Worm (Caenorhabditis elegans) whole organism, young adult: ENCODE results near the gene R02F2.7.

Source experiments
- F37B4.10 ChIP-seq: fragments of 200-800 bp; sonication (Bioruptor generic); IDR thresholded peaks from 2 replicates; pipeline ENCODE4 v1.3.6; 2022; ENCODE audit warnings: missing genetic modification characterization, missing compliant biosample characterization
- T07F8.4 ChIP-seq: sonication (generic microtip); optimal IDR thresholded peaks from 2 replicates; lab custom pipeline; 2016; ENCODE audit warnings: mild to moderate bottlenecking, missing genetic modification characterization, moderate library complexity, missing compliant biosample characterization
- Y53G8AR.9 ChIP-seq: fragments of 200-800 bp; sonication (Bioruptor generic); conservative IDR thresholded peaks from 2 replicates; pipeline ENCODE4 v1.3.6; 2022; ENCODE audit warnings: missing genetic modification reagents, missing genetic modification characterization, missing compliant biosample characterization
- Y67H2A.10 ChIP-seq: fragments of 200-800 bp; sonication (Bioruptor generic); conservative IDR thresholded peaks from 2 replicates; pipeline ENCODE4 v1.3.6; 2022; ENCODE audit warnings: missing genetic modification reagents, missing genetic modification characterization, missing compliant biosample characterization
- Y95B8A.8 ChIP-seq: fragments of 200-800 bp; sonication (Bioruptor generic); IDR thresholded peaks from 2 replicates; pipeline ENCODE4 v1.3.6; 2022; ENCODE audit warnings: missing genetic modification reagents, missing genetic modification characterization, missing compliant biosample characterization
- ama-1 ChIP-seq, 3 experiments: fragments of 150-350 bp in 1 of 3; sonication (generic microtip) in 2 of 3; optimal IDR thresholded peaks; 2 replicates each; lab custom pipeline; 2014 to 2018; ENCODE audit warnings: missing biosample characterization in 2 of 3, missing genetic modification characterization in 2 of 3, missing genetic modification reagents in 2 of 3
- aptf-3 ChIP-seq: fragments of 200-800 bp; sonication (Bioruptor generic); IDR thresholded peaks from 2 replicates; pipeline ENCODE4 v1.3.6; 2022; ENCODE audit warnings: missing genetic modification characterization, missing compliant biosample characterization
- atf-7 ChIP-seq: sonication (generic microtip); optimal IDR thresholded peaks from 2 replicates; lab custom pipeline; 2017; ENCODE audit warnings: mild to moderate bottlenecking, missing genetic modification characterization, missing compliant biosample characterization
- attf-3 ChIP-seq: fragments of 200-800 bp; sonication (Bioruptor generic); conservative IDR thresholded peaks from 2 replicates; pipeline ENCODE4 v1.3.6; 2022; ENCODE audit warnings: missing genetic modification reagents, missing genetic modification characterization, missing compliant biosample characterization
- attf-5 ChIP-seq: fragments of 200-800 bp; sonication (Bioruptor generic); optimal IDR thresholded peaks from 2 replicates; lab custom pipeline; 2018; ENCODE audit warnings: mild to moderate bottlenecking, missing genetic modification characterization, missing compliant biosample characterization
- attf-6 ChIP-seq: fragments of 200-800 bp; sonication (Bioruptor generic); IDR thresholded peaks from 2 replicates; pipeline ENCODE4 v1.3.6; 2022; ENCODE audit warnings: missing genetic modification reagents, missing genetic modification characterization, missing compliant biosample characterization
- bed-2 ChIP-seq: fragments of 200-800 bp; sonication (Bioruptor generic); IDR thresholded peaks from 2 replicates; pipeline ENCODE4 v1.3.6; 2022; ENCODE audit warnings: missing genetic modification reagents, missing genetic modification characterization, missing compliant biosample characterization
- cebp-1 ChIP-seq, 2 experiments: fragments of 200-800 bp in 1 of 2; sonication (Bioruptor generic) in 1 of 2; sonication (generic microtip) in 1 of 2; IDR thresholded peaks in 1 of 2; optimal IDR thresholded peaks in 1 of 2; 2 replicates each; pipeline versions ENCODE4 v1.3.6 to Lab custom; 2017 to 2022; ENCODE audit warnings: missing compliant biosample characterization in 2 of 2, missing genetic modification characterization in 2 of 2, mild to moderate bottlenecking in 1 of 2, missing genetic modification reagents in 1 of 2, moderate library complexity in 1 of 2
- cebp-2 ChIP-seq: fragments of 200-800 bp; sonication (Bioruptor generic); IDR thresholded peaks from 2 replicates; pipeline ENCODE4 v1.3.6; 2022; ENCODE audit warnings: missing genetic modification characterization, missing compliant biosample characterization
- ceh-79 ChIP-seq: sonication (generic microtip); optimal IDR thresholded peaks from 2 replicates; lab custom pipeline; 2017; ENCODE audit warnings: mild to moderate bottlenecking, missing genetic modification characterization, missing compliant biosample characterization
- egl-44 ChIP-seq: fragments of 200-800 bp; sonication (Bioruptor generic); IDR thresholded peaks from 2 replicates; pipeline ENCODE4 v1.3.6; 2022; ENCODE audit warnings: missing genetic modification reagents, missing genetic modification characterization, missing compliant biosample characterization
- ets-4 ChIP-seq: fragments of 200-800 bp; sonication (Bioruptor generic); optimal IDR thresholded peaks from 2 replicates; lab custom pipeline; 2018; ENCODE audit warnings: mild to moderate bottlenecking, missing genetic modification characterization, missing compliant biosample characterization
- hlh-12 ChIP-seq: sonication (generic microtip); optimal IDR thresholded peaks from 2 replicates; lab custom pipeline; 2016; ENCODE audit warnings: missing genetic modification characterization, missing compliant biosample characterization
- hmg-1.2 ChIP-seq: fragments of 200-800 bp; sonication (Bioruptor generic); IDR thresholded peaks from 2 replicates; pipeline ENCODE4 v1.3.6; 2022; ENCODE audit warnings: missing genetic modification reagents, missing genetic modification characterization, missing compliant biosample characterization
- hrde-1 ChIP-seq: sonication (generic microtip); optimal IDR thresholded peaks from 2 replicates; lab custom pipeline; 2016; ENCODE audit warnings: missing genetic modification characterization, mild to moderate bottlenecking, missing compliant biosample characterization, moderate library complexity, missing genotype, missing genetic modification reagents, borderline replicate concordance
- hsf-1 ChIP-seq: fragments of 200-800 bp; sonication (Bioruptor generic); IDR thresholded peaks from 2 replicates; pipeline ENCODE4 v1.3.6; 2022; ENCODE audit warnings: missing genetic modification reagents, missing genetic modification characterization, missing compliant biosample characterization
- lag-1 ChIP-seq: fragments of 200-800 bp; sonication (Bioruptor generic); IDR thresholded peaks from 2 replicates; pipeline ENCODE4 v1.3.6; 2022; ENCODE audit warnings: missing genetic modification reagents, missing genetic modification characterization, missing compliant biosample characterization
- let-607 ChIP-seq, 2 experiments: fragments of 200-800 bp in 1 of 2; sonication (Bioruptor generic) in 1 of 2; sonication (generic microtip) in 1 of 2; optimal IDR thresholded peaks; 2 replicates each; lab custom pipeline; 2016 to 2018; ENCODE audit warnings: mild to moderate bottlenecking in 2 of 2, missing compliant biosample characterization in 2 of 2, missing genetic modification characterization in 2 of 2, moderate library complexity in 2 of 2, missing genotype in 1 of 2
- lir-1 ChIP-seq: fragments of 200-800 bp; sonication (Bioruptor generic); conservative IDR thresholded peaks from 2 replicates; pipeline ENCODE4 v1.3.6; 2022; ENCODE audit warnings: missing genetic modification reagents, missing genetic modification characterization, missing compliant biosample characterization
- madf-10 ChIP-seq: sonication (generic microtip); optimal IDR thresholded peaks from 2 replicates; lab custom pipeline; 2016; ENCODE audit warnings: mild to moderate bottlenecking, missing genetic modification characterization, missing compliant biosample characterization
- madf-3 ChIP-seq: fragments of 200-800 bp; sonication (Bioruptor generic); IDR thresholded peaks from 2 replicates; pipeline ENCODE4 v1.3.6; 2022; ENCODE audit warnings: missing genetic modification reagents, missing genetic modification characterization, missing compliant biosample characterization
- madf-6 ChIP-seq: fragments of 200-800 bp; sonication (Bioruptor generic); IDR thresholded peaks from 2 replicates; pipeline ENCODE4 v1.3.6; 2022; ENCODE audit warnings: missing genetic modification reagents, missing genetic modification characterization, missing compliant biosample characterization
- madf-8 ChIP-seq: fragments of 200-800 bp; sonication (Bioruptor generic); conservative IDR thresholded peaks from 2 replicates; pipeline ENCODE4 v1.3.6; 2022; ENCODE audit warnings: missing genetic modification reagents, missing genetic modification characterization, missing compliant biosample characterization
- mcd-1 ChIP-seq: fragments of 200-800 bp; sonication (Bioruptor generic); IDR thresholded peaks from 2 replicates; pipeline ENCODE4 v1.3.6; 2022; ENCODE audit warnings: missing genetic modification reagents, missing genetic modification characterization, missing compliant biosample characterization
- mes-4 ChIP-seq: sonication (generic microtip); optimal IDR thresholded peaks from 2 replicates; lab custom pipeline; 2016; ENCODE audit warnings: missing genotype, missing genetic modification characterization, missing compliant biosample characterization
- nfyb-1 ChIP-seq: fragments of 200-800 bp; sonication (Bioruptor generic); IDR thresholded peaks from 2 replicates; pipeline ENCODE4 v1.3.6; 2022; ENCODE audit warnings: missing genetic modification reagents, missing genetic modification characterization, missing compliant biosample characterization
- nhr-120 ChIP-seq: fragments of 200-800 bp; sonication (Bioruptor generic); IDR thresholded peaks from 2 replicates; pipeline ENCODE4 v1.3.6; 2022; ENCODE audit warnings: missing genetic modification characterization, missing compliant biosample characterization
- nhr-90 ChIP-seq: sonication (generic microtip); optimal IDR thresholded peaks from 2 replicates; lab custom pipeline; 2016; ENCODE audit warnings: missing genotype, mild to moderate bottlenecking, missing genetic modification characterization, missing compliant biosample characterization
- sdz-38 ChIP-seq: sonication (generic microtip); optimal IDR thresholded peaks from 2 replicates; lab custom pipeline; 2016; ENCODE audit warnings: missing genotype, missing genetic modification characterization, missing compliant biosample characterization
- sptf-2 ChIP-seq: fragments of 200-800 bp; sonication (Bioruptor generic); optimal IDR thresholded peaks from 2 replicates; lab custom pipeline; 2018; ENCODE audit warnings: mild to moderate bottlenecking, missing genetic modification characterization, missing compliant biosample characterization
- xnd-1 ChIP-seq: sonication (generic microtip); optimal IDR thresholded peaks from 2 replicates; lab custom pipeline; 2016; ENCODE audit warnings: missing genotype, missing genetic modification reagents, missing genetic modification characterization, missing compliant biosample characterization
- zfh-2 ChIP-seq: fragments of 200-800 bp; sonication (Bioruptor generic); conservative IDR thresholded peaks from 2 replicates; pipeline ENCODE4 v1.3.6; 2022; ENCODE audit warnings: missing genetic modification reagents, missing genetic modification characterization, missing compliant biosample characterization
- ztf-6 ChIP-seq: fragments of 200-800 bp; sonication (Bioruptor generic); IDR thresholded peaks from 2 replicates; pipeline ENCODE4 v1.3.6; 2022; ENCODE audit warnings: missing genetic modification reagents, missing genetic modification characterization, missing compliant biosample characterization

The R02F2.7 gene

ce11 chrIII:5474176-5474575 lies 9.4 kb downstream of the R02F2.7 start, which contains the start of gene lon-1:
TSS of gene lon-1 (plus strand) at chrIII:5474476.
- TF ChIP-seq madf-8 (no peak), nhr-90 (tag; lab: Kevin White, UChicago) (no peak), attf-6 (no peak), madf-3 (GFP tag; lab: Robert Waterston, UW) (no peak), mes-4 (tag; lab: Kevin White, UChicago) (no peak), nfyb-1 (no peak), hmg-1.2 (GFP tag; lab: Robert Waterston, UW) (no peak), sdz-38 (tag; lab: Kevin White, UChicago) (no peak), cebp-1 (GFP tag; IDR thresholded peaks at IDR 0.05; lab: Robert Waterston, UW) (no peak), cebp-1 (tag; optimal IDR thresholded peaks at IDR 0.05; lab: Kevin White, UChicago) (no peak), Y67H2A.10 (no peak), Y95B8A.8 (GFP tag; lab: Robert Waterston, UW) (no peak), egl-44 (GFP tag; lab: Robert Waterston, UW) (no peak), hrde-1 (tag; lab: Kevin White, UChicago) (no peak), lir-1 (GFP tag; lab: Robert Waterston, UW) (no peak), ztf-6 (GFP tag; lab: Robert Waterston, UW) (no peak), ets-4 (GFP tag; lab: Kevin White, UChicago) (no peak), madf-10 (tag; lab: Kevin White, UChicago) (no peak)

DNA sequence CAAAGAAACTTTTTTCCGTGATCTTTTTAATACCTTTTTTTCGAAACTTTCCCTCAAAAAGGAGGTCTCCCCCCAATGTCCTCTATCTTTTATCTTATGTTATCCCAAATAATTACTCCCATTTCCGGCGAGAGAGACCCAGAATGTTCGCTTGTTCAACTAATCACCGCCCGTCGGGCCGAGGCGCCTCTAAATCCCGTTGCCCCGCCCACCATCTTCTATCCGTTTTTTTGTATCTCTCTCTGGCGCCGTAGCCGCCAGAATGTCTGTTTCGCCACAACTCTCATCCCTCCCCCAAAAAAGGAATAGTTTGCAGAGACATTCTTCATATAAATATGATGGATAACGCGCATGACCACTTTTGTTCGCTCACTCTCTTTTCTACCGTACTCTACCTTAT lies 10.9 kb downstream of the R02F2.7 start:
- TF ChIP-seq atf-7 (tag; lab: Kevin White, UChicago) (no peak), zfh-2 (GFP tag; lab: Robert Waterston, UW) (0 out of 2 replicates have a peak, but pooled peaks have one; percentile 18), hlh-12 (tag; lab: Kevin White, UChicago) (no peak)

DNA sequence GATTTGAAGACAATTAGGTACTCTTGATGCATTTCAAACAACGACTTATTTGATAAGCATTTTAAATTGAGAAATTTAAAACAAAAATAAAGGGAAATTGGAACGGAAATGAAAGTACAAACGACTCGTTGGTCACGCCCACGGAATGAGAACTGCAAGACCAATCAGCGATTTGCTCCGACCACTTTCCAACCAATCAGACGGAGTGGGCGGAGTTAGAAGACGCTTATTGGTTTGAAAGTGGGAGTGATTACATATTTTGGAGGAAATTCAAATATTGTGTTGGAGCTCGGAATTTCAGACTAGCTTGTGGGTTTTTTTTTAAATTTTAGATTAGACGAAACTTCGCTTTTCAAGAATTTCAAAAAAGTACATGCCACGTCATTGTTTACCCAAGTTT lies 14.5 kb downstream of the R02F2.7 start:
- TF ChIP-seq nfyb-1 (peak; percentile 72; the same call in 1 of the 2 replicates), zfh-2 (GFP tag; lab: Robert Waterston, UW) (no peak)
- TF ChIP-seq, all 124 proteins: peak for 1

DNA sequence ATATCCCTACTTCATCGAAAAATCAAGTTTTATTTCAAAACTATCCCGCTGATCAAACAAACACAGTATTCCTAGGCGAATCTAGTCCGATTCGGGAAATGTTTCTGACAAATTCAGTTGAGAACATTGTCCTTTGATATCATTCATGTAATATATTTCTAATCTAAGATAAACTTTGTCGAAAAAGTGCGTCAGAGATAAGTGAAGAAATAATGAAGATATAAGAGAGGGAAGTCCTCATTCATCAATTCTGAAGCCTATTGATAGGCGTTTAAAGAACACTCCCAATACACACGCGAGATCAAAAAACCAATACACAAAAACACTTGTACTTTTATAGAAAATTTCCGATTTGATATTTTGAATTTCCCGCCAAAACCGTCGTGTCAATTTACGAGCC lies 18.7 kb downstream of the R02F2.7 start:
- no peak for TF ChIP-seq sptf-2 (GFP tag; lab: Kevin White, UChicago)
- TF ChIP-seq attf-3, result no peak
- TF ChIP-seq hlh-12 (tag; lab: Kevin White, UChicago), result no peak
- TF ChIP-seq madf-6 (GFP tag; lab: Robert Waterston, UW), result no peak

DNA sequence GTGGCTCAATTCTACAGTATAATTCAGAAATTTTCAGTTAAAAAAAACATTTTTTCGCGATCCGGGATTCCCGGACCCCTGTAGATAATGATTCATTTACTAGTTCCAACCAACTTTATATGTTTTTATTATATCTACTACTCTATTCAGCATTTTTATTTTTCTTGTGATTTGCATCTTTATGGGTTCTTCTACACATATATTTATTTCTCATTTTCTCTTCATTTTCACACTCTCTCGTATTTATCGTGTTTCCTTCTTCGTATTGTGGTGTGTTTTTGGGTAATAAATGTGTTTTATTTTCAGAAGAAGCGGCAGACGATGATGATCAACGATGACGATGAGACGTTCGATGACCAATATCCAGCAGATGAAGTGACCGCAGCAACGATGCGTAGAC lies 19.5 kb downstream of the R02F2.7 start, which contains the start of gene F48E8.2:
F48E8.2 (plus strand) TSS at position 301 of the 400 bp plus-strand sequence.
- TF ChIP-seq ceh-79 (tag; lab: Kevin White, UChicago) (no peak), nhr-120 (GFP tag; lab: Robert Waterston, UW) (no peak), cebp-2 (GFP tag; lab: Robert Waterston, UW) (no peak), ama-1 (optimal IDR thresholded peaks at IDR 0.05; lab: Kevin White, UChicago) (no peak), ama-1 (GFP tag; optimal IDR thresholded peaks at IDR 0.05; lab: Kevin White, UChicago) (no peak), Y53G8AR.9 (GFP tag; lab: Robert Waterston, UW) (no peak), hsf-1 (GFP tag; lab: Robert Waterston, UW) (no peak), mcd-1 (no peak), attf-6 (no peak), xnd-1 (tag; lab: Kevin White, UChicago) (no peak), lag-1 (no peak), aptf-3 (GFP tag; lab: Robert Waterston, UW) (no peak), ztf-6 (GFP tag; lab: Robert Waterston, UW) (no peak), attf-5 (GFP tag; lab: Kevin White, UChicago) (no peak), bed-2 (no peak), T07F8.4 (tag; lab: Kevin White, UChicago) (no peak), let-607 (tag; optimal IDR thresholded peaks at IDR 0.05; lab: Kevin White, UChicago) (no peak), F37B4.10 (GFP tag; lab: Robert Waterston, UW) (no peak)
